Fruit fly (Drosophila melanogaster) whole organism, embryonic: Measurements from ENCODE around the gene CG14696.

Experiments
- Aef1 ChIP-seq: fragments of 200-800 bp; sonication (Bioruptor generic); IDR thresholded peaks from 3 replicates; pipeline ENCODE4 v1.3.6; 2022; ENCODE audit warnings: missing biosample characterization, missing genetic modification characterization
- CG1024 ChIP-seq: fragments of 200-800 bp; sonication (Bioruptor generic); IDR thresholded peaks from 2 replicates; pipeline ENCODE4 v1.3.6; 2022; ENCODE audit warnings: missing biosample characterization, missing genetic modification characterization
- CG10366 ChIP-seq: fragments of 200-800 bp; sonication (Bioruptor generic); IDR thresholded peaks from 2 replicates; pipeline ENCODE4 v1.3.6; 2022; ENCODE audit warnings: missing biosample characterization, missing genetic modification characterization
- CG11085 ChIP-seq: fragments of 200-800 bp; sonication (Bioruptor generic); IDR thresholded peaks from 2 replicates; pipeline ENCODE4 v1.3.6; 2022; ENCODE audit warnings: missing biosample characterization, missing genetic modification characterization
- CG11560 ChIP-seq: fragments of 200-800 bp; sonication (Bioruptor generic); IDR thresholded peaks from 3 replicates; pipeline ENCODE4 v1.3.6; 2022; ENCODE audit warnings: missing biosample characterization, missing genetic modification characterization
- CG12071 ChIP-seq: fragments of 200-800 bp; sonication (Bioruptor generic); optimal IDR thresholded peaks from 3 replicates; lab custom pipeline; 2018; ENCODE audit warnings: missing biosample characterization, mild to moderate bottlenecking, missing genetic modification characterization
- CG12236 ChIP-seq: fragments of 200-800 bp; sonication (Bioruptor generic); optimal IDR thresholded peaks from 2 replicates; lab custom pipeline; 2016; ENCODE audit warnings: missing biosample characterization, missing genetic modification characterization
- CG14965 ChIP-seq: fragments of 200-800 bp; sonication (Bioruptor generic); optimal IDR thresholded peaks from 2 replicates; lab custom pipeline; 2016; ENCODE audit warnings: missing biosample characterization, missing genetic modification characterization, borderline replicate concordance
- CG1602 ChIP-seq: fragments of 200-800 bp; sonication (Bioruptor generic); optimal IDR thresholded peaks from 3 replicates; lab custom pipeline; 2016; ENCODE audit warnings: missing biosample characterization, missing genetic modification characterization
- CG17186 ChIP-seq: fragments of 200-800 bp; sonication (Bioruptor generic); optimal IDR thresholded peaks from 3 replicates; lab custom pipeline; 2017; ENCODE audit warnings: missing biosample characterization, missing genetic modification reagents, missing genetic modification characterization
- CG2129 ChIP-seq: fragments of 200-800 bp; sonication (Bioruptor generic); IDR thresholded peaks from 2 replicates; pipeline ENCODE4 v1.3.6; 2022; ENCODE audit warnings: missing biosample characterization, missing genetic modification characterization; ENCODE audit not compliant: partially characterized antibody
- CG2202 ChIP-seq: fragments of 200-800 bp; sonication (Bioruptor generic); optimal IDR thresholded peaks from 2 replicates; lab custom pipeline; 2018; ENCODE audit warnings: missing biosample characterization, mild to moderate bottlenecking, missing genetic modification characterization
- CG31441 ChIP-seq: fragments of 200-800 bp; sonication (Bioruptor generic); IDR thresholded peaks from 2 replicates; pipeline ENCODE4 v1.3.6; 2022; ENCODE audit warnings: missing biosample characterization, missing genetic modification characterization
- CG32767 ChIP-seq: fragments of 200-800 bp; sonication (Bioruptor generic); IDR thresholded peaks from 2 replicates; pipeline ENCODE4 v1.3.6; 2022; ENCODE audit warnings: missing biosample characterization, missing genetic modification characterization
- CG6689 ChIP-seq: fragments of 200-800 bp; sonication (Bioruptor generic); IDR thresholded peaks from 2 replicates; pipeline ENCODE4 v1.3.6; 2022; ENCODE audit warnings: missing biosample characterization, missing genetic modification characterization
- CG6854 ChIP-seq: fragments of 200-800 bp; sonication (Bioruptor generic); optimal IDR thresholded peaks from 3 replicates; lab custom pipeline; 2017; ENCODE audit warnings: missing biosample characterization, mild to moderate bottlenecking, missing genetic modification characterization
- CG7372 ChIP-seq: fragments of 200-800 bp; sonication (Bioruptor generic); IDR thresholded peaks from 2 replicates; pipeline ENCODE4 v1.3.6; 2022; ENCODE audit warnings: missing biosample characterization, missing genetic modification characterization
- CG7839 ChIP-seq: fragments of 200-800 bp; sonication (Bioruptor generic); optimal IDR thresholded peaks from 3 replicates; lab custom pipeline; 2018; ENCODE audit warnings: missing biosample characterization, mild to moderate bottlenecking, missing genetic modification characterization, moderate library complexity
- CG9215 ChIP-seq: fragments of 200-800 bp; sonication (Bioruptor generic); IDR thresholded peaks from 2 replicates; pipeline ENCODE4 v1.3.6; 2022; ENCODE audit warnings: missing biosample characterization, missing genetic modification characterization
- CG9817 ChIP-seq: fragments of 200-800 bp; sonication (Bioruptor generic); optimal IDR thresholded peaks from 2 replicates; lab custom pipeline; 2018; ENCODE audit warnings: missing biosample characterization, mild to moderate bottlenecking, missing genetic modification characterization, moderate library complexity
- CoRest ChIP-seq: fragments of 200-800 bp; sonication (Bioruptor generic); optimal IDR thresholded peaks from 3 replicates; lab custom pipeline; 2018; ENCODE audit warnings: missing biosample characterization, mild to moderate bottlenecking, missing genetic modification characterization, moderate library complexity
- Dip2 ChIP-seq: fragments of 200-800 bp; sonication (Bioruptor generic); IDR thresholded peaks from 2 replicates; pipeline ENCODE4 v1.3.6; 2022; ENCODE audit warnings: missing biosample characterization, missing genetic modification characterization
- Elba2 ChIP-seq: fragments of 200-800 bp; sonication (Bioruptor generic); optimal IDR thresholded peaks from 3 replicates; lab custom pipeline; 2016; ENCODE audit warnings: missing biosample characterization, missing genetic modification characterization
- GATAe ChIP-seq: fragments of 200-800 bp; sonication (Bioruptor generic); conservative IDR thresholded peaks from 2 replicates; pipeline ENCODE4 v1.3.6; 2022; ENCODE audit warnings: missing biosample characterization, missing genetic modification characterization
- Hey ChIP-seq: fragments of 200-800 bp; sonication (Bioruptor generic); optimal IDR thresholded peaks from 3 replicates; lab custom pipeline; 2018; ENCODE audit warnings: missing biosample characterization, mild to moderate bottlenecking, missing genetic modification characterization
- MBD-R2 ChIP-seq: fragments of 200-800 bp; sonication (Bioruptor generic); IDR thresholded peaks from 2 replicates; pipeline ENCODE4 v1.3.6; 2022; ENCODE audit warnings: missing biosample characterization, missing genetic modification characterization
- Med ChIP-seq: fragments of 200-800 bp; sonication (Bioruptor generic); peaks from one replicate; lab custom pipeline; 2016; ENCODE audit warnings: missing biosample characterization, missing genetic modification characterization, mild to moderate bottlenecking, inconsistent platforms, moderate library complexity
- Mrtf ChIP-seq: fragments of 200-800 bp; sonication (Bioruptor generic); IDR thresholded peaks from 3 replicates; pipeline ENCODE4 v1.3.6; 2022; ENCODE audit warnings: missing biosample characterization, missing genetic modification characterization
- Oaz ChIP-seq: fragments of 200-800 bp; sonication (Bioruptor generic); IDR thresholded peaks from 2 replicates; pipeline ENCODE4 v1.3.6; 2022; ENCODE audit warnings: missing biosample characterization, missing genetic modification characterization
- Pdp1 ChIP-seq, 2 experiments: fragments of 200-800 bp; sonication (Bioruptor generic); optimal IDR thresholded peaks; 3 replicates each; lab custom pipeline; 2016; ENCODE audit warnings: missing biosample characterization in 2 of 2, missing genetic modification characterization in 2 of 2, mild to moderate bottlenecking in 1 of 2, moderate library complexity in 1 of 2
- Sox100B ChIP-seq: fragments of 200-800 bp; sonication (Bioruptor generic); optimal IDR thresholded peaks from 3 replicates; lab custom pipeline; 2018; ENCODE audit warnings: missing biosample characterization, mild to moderate bottlenecking, missing genetic modification characterization
- amos ChIP-seq: fragments of 200-800 bp; sonication (Bioruptor generic); IDR thresholded peaks from 2 replicates; pipeline ENCODE4 v1.3.6; 2022; ENCODE audit warnings: missing biosample characterization, missing genetic modification characterization; ENCODE audit not compliant: partially characterized antibody
- croc ChIP-seq: fragments of 200-800 bp; sonication (Bioruptor generic); conservative IDR thresholded peaks from 3 replicates; pipeline ENCODE4 v1.3.6; 2022; ENCODE audit warnings: missing biosample characterization, missing genetic modification characterization
- da ChIP-seq: fragments of 200-800 bp; sonication (Bioruptor generic); optimal IDR thresholded peaks from 2 replicates; lab custom pipeline; 2016; ENCODE audit warnings: missing biosample characterization, missing genetic modification characterization
- fd102C ChIP-seq: fragments of 200-800 bp; sonication (Bioruptor generic); optimal IDR thresholded peaks from 2 replicates; lab custom pipeline; 2018; ENCODE audit warnings: missing biosample characterization, mild to moderate bottlenecking, missing genetic modification characterization, moderate library complexity
- fd3F ChIP-seq: fragments of 200-800 bp; sonication (Bioruptor generic); optimal IDR thresholded peaks from 2 replicates; lab custom pipeline; 2018; ENCODE audit warnings: missing biosample characterization, mild to moderate bottlenecking, missing genetic modification characterization, moderate library complexity
- gcm ChIP-seq: fragments of 200-800 bp; sonication (Bioruptor generic); optimal IDR thresholded peaks from 2 replicates; lab custom pipeline; 2019; ENCODE audit warnings: missing biosample characterization, mild to moderate bottlenecking, missing genetic modification characterization, moderate library complexity
- gsb ChIP-seq: fragments of 200-800 bp; sonication (Bioruptor generic); IDR thresholded peaks from 2 replicates; pipeline ENCODE4 v1.3.6; 2022; ENCODE audit warnings: missing biosample characterization, missing genetic modification characterization
- gt ChIP-seq: fragments of 200-800 bp; sonication (Bioruptor generic); IDR thresholded peaks from 2 replicates; pipeline ENCODE4 v1.3.6; 2022; ENCODE audit warnings: missing biosample characterization, missing genetic modification characterization
- klu ChIP-seq: fragments of 200-800 bp; sonication (Bioruptor generic); IDR thresholded peaks from 2 replicates; pipeline ENCODE4 v1.3.6; 2022; ENCODE audit warnings: missing biosample characterization, missing genetic modification characterization
- lilli ChIP-seq: fragments of 200-800 bp; sonication (Bioruptor generic); optimal IDR thresholded peaks from 3 replicates; lab custom pipeline; 2016; ENCODE audit warnings: missing biosample characterization, missing genetic modification characterization
- lola ChIP-seq, 3 experiments: fragments of >200 bp in 2 of 3; fragments of 200-800 bp in 1 of 3; sonication (Bioruptor generic) in 1 of 3; optimal IDR thresholded peaks; 2 replicates each; lab custom pipeline; 2017 to 2019; ENCODE audit warnings: missing biosample characterization in 3 of 3, missing genetic modification characterization in 3 of 3, mild to moderate bottlenecking in 1 of 3, moderate library complexity in 1 of 3
- nerfin-2 ChIP-seq: fragments of 200-800 bp; sonication (Bioruptor generic); IDR thresholded peaks from 2 replicates; pipeline ENCODE4 v1.3.6; 2022; ENCODE audit warnings: missing biosample characterization, missing genetic modification characterization; ENCODE audit not compliant: partially characterized antibody
- phol ChIP-seq: fragments of 200-800 bp; sonication (Bioruptor generic); optimal IDR thresholded peaks from 3 replicates; lab custom pipeline; 2018; ENCODE audit warnings: missing biosample characterization, mild to moderate bottlenecking, missing genetic modification characterization, moderate library complexity
- psq ChIP-seq: fragments of 200-800 bp; sonication (Bioruptor generic); optimal IDR thresholded peaks from 2 replicates; lab custom pipeline; 2017; ENCODE audit warnings: missing biosample characterization, missing genetic modification characterization
- run ChIP-seq: fragments of 200-800 bp; sonication (Bioruptor generic); optimal IDR thresholded peaks from 3 replicates; lab custom pipeline; 2018; ENCODE audit warnings: missing biosample characterization, mild to moderate bottlenecking, missing genetic modification characterization
- salm ChIP-seq: fragments of 200-800 bp; sonication (Bioruptor generic); optimal IDR thresholded peaks from 2 replicates; lab custom pipeline; 2018; ENCODE audit warnings: missing biosample characterization, mild to moderate bottlenecking, missing genetic modification characterization
- shn ChIP-seq: fragments of 200-800 bp; sonication (Bioruptor generic); optimal IDR thresholded peaks from 3 replicates; lab custom pipeline; 2016; ENCODE audit warnings: missing biosample characterization, missing genetic modification characterization
- slou ChIP-seq: fragments of 200-800 bp; sonication (Bioruptor generic); optimal IDR thresholded peaks from 3 replicates; lab custom pipeline; 2016; ENCODE audit warnings: missing biosample characterization, missing genetic modification characterization
- twi ChIP-seq: fragments of 200-800 bp; optimal IDR thresholded peaks from 2 replicates; lab custom pipeline; 2019; ENCODE audit warnings: missing biosample characterization, mild to moderate bottlenecking, missing genetic modification characterization, moderate library complexity

The CG14696 gene

dm6 chr3R:10881824-10882559 lies 2.8 kb downstream of the CG14696 start, which contains the start of gene Tpc1 (continued):
- TF ChIP-seq lola (GFP tag; optimal IDR thresholded peaks at IDR 0.05; lab: Kevin White, UChicago) (peak in 1 of 3 experiments; percentile 29), CG6854 (GFP tag; lab: Kevin White, UChicago) (no peak), CG9817 (tag; lab: Kevin White, UChicago) (no peak), croc (GFP tag; lab: Robert Waterston, UW) (no peak), slou (GFP tag; lab: Kevin White, UChicago) (no peak), twi (tag; lab: Kevin White, UChicago) (peak; percentile 14), CG11085 (no peak), Oaz (GFP tag; lab: Robert Waterston, UW) (no peak), Med (GFP tag; lab: Kevin White, UChicago) (peak; percentile 82), gcm (GFP tag; lab: Kevin White, UChicago) (peak; percentile 63), fd3F (GFP tag; lab: Kevin White, UChicago) (no peak), CG32767 (GFP tag; lab: Robert Waterston, UW) (no peak), Mrtf (GFP tag; lab: Robert Waterston, UW) (no peak), shn (GFP tag; lab: Kevin White, UChicago) (peak; percentile 10), CG11560 (tag; lab: Robert Waterston, UW) (no peak), CG2129 (GFP tag; lab: Robert Waterston, UW) (peak; percentile 90), CG2202 (tag; lab: Kevin White, UChicago) (no peak), CG12236 (GFP tag; lab: Kevin White, UChicago) (no peak), CG14965 (GFP tag; lab: Kevin White, UChicago) (no peak), CG1602 (GFP tag; lab: Kevin White, UChicago) (peak; percentile 27), GATAe (GFP tag; lab: Robert Waterston, UW) (no peak), amos (GFP tag; lab: Robert Waterston, UW) (peak; percentile 82; the same call in 1 of the 2 replicates), MBD-R2 (GFP tag; lab: Robert Waterston, UW) (peak; percentile 93), Pdp1 (GFP tag; optimal IDR thresholded peaks at IDR 0.05; lab: Kevin White, UChicago) (peak in 1 of 2 experiments; percentile 93), Sox100B (GFP tag; lab: Kevin White, UChicago) (no peak), klu (GFP tag; lab: Robert Waterston, UW) (no peak), da (GFP tag; lab: Kevin White, UChicago) (no peak), Aef1 (0 out of 3 replicates have a peak, but pooled peaks have one; percentile 32), lilli (GFP tag; lab: Kevin White, UChicago) (peak; percentile 74), salm (tag; lab: Kevin White, UChicago) (no peak), CG10366 (GFP tag; lab: Robert Waterston, UW) (no peak), CG7372 (GFP tag; lab: Robert Waterston, UW) (no peak), Dip2 (no peak), CoRest (tag; lab: Kevin White, UChicago) (peak; percentile 62), CG9215 (GFP tag; lab: Robert Waterston, UW) (no peak), psq (no peak), run (no peak), CG17186 (GFP tag; lab: Kevin White, UChicago) (no peak), fd102C (GFP tag; lab: Kevin White, UChicago) (no peak), CG6689 (no peak), CG12071 (no peak), Hey (tag; lab: Kevin White, UChicago) (no peak), gt (GFP tag; lab: Robert Waterston, UW) (no peak), CG7839 (tag; lab: Kevin White, UChicago) (no peak), nerfin-2 (no peak), gsb (GFP tag; lab: Robert Waterston, UW) (no peak), CG1024 (0 out of 2 replicates have a peak, but pooled peaks have one; percentile 18), CG31441 (peak; percentile 23; the same call in 1 of the 2 replicates), Elba2 (no peak), phol (tag; lab: Kevin White, UChicago) (peak; percentile 59)
